Fruit fly (Drosophila melanogaster) whole organism, embryonic: Measurements from ENCODE around the gene nmdyn-D7.
A peak's percentile ranks its signal among the peaks of the same experiment; 100 is the strongest.

Source experiments
- BtbVII ChIP-seq: fragments of 200-800 bp; sonication (Bioruptor generic); optimal IDR thresholded peaks from 3 replicates; lab custom pipeline; 2017; ENCODE audit warnings: missing biosample characterization, mild to moderate bottlenecking, missing genetic modification characterization
- CG10654 ChIP-seq: fragments of 200-800 bp; sonication (Bioruptor generic); optimal IDR thresholded peaks from 2 replicates; lab custom pipeline; 2016; ENCODE audit warnings: missing biosample characterization, missing genetic modification characterization
- CG11085 ChIP-seq: fragments of 200-800 bp; sonication (Bioruptor generic); IDR thresholded peaks from 2 replicates; pipeline ENCODE4 v1.3.6; 2022; ENCODE audit warnings: missing biosample characterization, missing genetic modification characterization
- CG12236 ChIP-seq: fragments of 200-800 bp; sonication (Bioruptor generic); optimal IDR thresholded peaks from 2 replicates; lab custom pipeline; 2016; ENCODE audit warnings: missing biosample characterization, missing genetic modification characterization
- CG13123 ChIP-seq: fragments of 200-800 bp; sonication (Bioruptor generic); optimal IDR thresholded peaks from 2 replicates; lab custom pipeline; 2016; ENCODE audit warnings: missing biosample characterization, missing genetic modification characterization
- CG13894 ChIP-seq: fragments of 200-800 bp; sonication (Bioruptor generic); optimal IDR thresholded peaks from 3 replicates; lab custom pipeline; 2018; ENCODE audit warnings: missing biosample characterization, mild to moderate bottlenecking, missing genetic modification characterization, moderate library complexity
- CG16863 ChIP-seq: fragments of 200-800 bp; sonication (Bioruptor generic); optimal IDR thresholded peaks from 3 replicates; lab custom pipeline; 2016; ENCODE audit warnings: missing biosample characterization, missing genetic modification characterization
- CG17829 ChIP-seq: fragments of 200-800 bp; optimal IDR thresholded peaks from 2 replicates; lab custom pipeline; 2019; ENCODE audit warnings: missing biosample characterization, mild to moderate bottlenecking, missing genetic modification characterization, moderate library complexity
- CG18619 ChIP-seq: fragments of 200-800 bp; sonication (Bioruptor generic); optimal IDR thresholded peaks from 3 replicates; lab custom pipeline; 2017; ENCODE audit warnings: missing biosample characterization, mild to moderate bottlenecking, missing genetic modification characterization
- CG3065 ChIP-seq: fragments of 200-800 bp; sonication (Bioruptor generic); optimal IDR thresholded peaks from 2 replicates; lab custom pipeline; 2016; ENCODE audit warnings: missing biosample characterization, missing genetic modification characterization
- CG3163 ChIP-seq: fragments of 200-800 bp; sonication (Bioruptor generic); optimal IDR thresholded peaks from 3 replicates; lab custom pipeline; 2016; ENCODE audit warnings: missing biosample characterization, missing genetic modification characterization
- CG34376 ChIP-seq: fragments of 200-800 bp; sonication (Bioruptor generic); optimal IDR thresholded peaks from 2 replicates; lab custom pipeline; 2018; ENCODE audit warnings: missing biosample characterization, mild to moderate bottlenecking, missing genetic modification characterization
- CG6175 ChIP-seq: fragments of 200-800 bp; sonication (Bioruptor generic); IDR thresholded peaks from 3 replicates; pipeline ENCODE4 v1.3.6; 2022; ENCODE audit warnings: missing biosample characterization, missing genetic modification characterization
- CG7271 ChIP-seq: fragments of 200-800 bp; sonication (Bioruptor generic); optimal IDR thresholded peaks from 2 replicates; lab custom pipeline; 2018; ENCODE audit warnings: missing biosample characterization, mild to moderate bottlenecking, missing genetic modification characterization, moderate library complexity
- CG7372 ChIP-seq: fragments of 200-800 bp; sonication (Bioruptor generic); IDR thresholded peaks from 2 replicates; pipeline ENCODE4 v1.3.6; 2022; ENCODE audit warnings: missing biosample characterization, missing genetic modification characterization
- CG8765 ChIP-seq: fragments of 200-800 bp; sonication (Bioruptor generic); IDR thresholded peaks from 2 replicates; pipeline ENCODE4 v1.3.6; 2022; ENCODE audit warnings: missing biosample characterization, missing genetic modification characterization
- CkIIα-i1 ChIP-seq: fragments of 200-800 bp; sonication (Bioruptor generic); IDR thresholded peaks from 2 replicates; pipeline ENCODE4 v1.3.6; 2022; ENCODE audit warnings: missing biosample characterization, missing genetic modification characterization
- D19B ChIP-seq: fragments of 200-800 bp; sonication (Bioruptor generic); optimal IDR thresholded peaks from 2 replicates; lab custom pipeline; 2017; ENCODE audit warnings: missing biosample characterization, mild to moderate bottlenecking, missing genetic modification characterization
- GATAe ChIP-seq: fragments of 200-800 bp; sonication (Bioruptor generic); conservative IDR thresholded peaks from 2 replicates; pipeline ENCODE4 v1.3.6; 2022; ENCODE audit warnings: missing biosample characterization, missing genetic modification characterization
- HLH3B ChIP-seq: fragments of 200-800 bp; sonication (Bioruptor generic); IDR thresholded peaks from 2 replicates; pipeline ENCODE4 v1.3.6; 2022; ENCODE audit warnings: missing biosample characterization, missing genetic modification characterization
- Hand ChIP-seq: fragments of 200-800 bp; sonication (Bioruptor generic); optimal IDR thresholded peaks from 2 replicates; lab custom pipeline; 2017; ENCODE audit warnings: mild to moderate bottlenecking, missing biosample characterization, missing genetic modification reagents, missing genetic modification characterization
- Hmr ChIP-seq: fragments of 200-800 bp; sonication (Bioruptor generic); optimal IDR thresholded peaks from 3 replicates; lab custom pipeline; 2017; ENCODE audit warnings: mild to moderate bottlenecking, missing biosample characterization, missing genetic modification reagents, missing genetic modification characterization
- Lhr ChIP-seq: fragments of 200-800 bp; sonication (Bioruptor generic); optimal IDR thresholded peaks from 3 replicates; lab custom pipeline; 2017; ENCODE audit warnings: mild to moderate bottlenecking, missing biosample characterization, missing genetic modification reagents, missing genetic modification characterization
- Lim3 ChIP-seq: fragments of 200-800 bp; sonication (Bioruptor generic); IDR thresholded peaks from 2 replicates; pipeline ENCODE4 v1.3.6; 2022; ENCODE audit warnings: missing biosample characterization, missing genetic modification characterization
- Mes4 ChIP-seq: fragments of 200-800 bp; sonication (Bioruptor generic); optimal IDR thresholded peaks from 2 replicates; lab custom pipeline; 2016; ENCODE audit warnings: missing biosample characterization, missing genetic modification characterization
- Nf-YA ChIP-seq: fragments of 200-800 bp; sonication (Bioruptor generic); IDR thresholded peaks from 2 replicates; pipeline ENCODE4 v1.3.6; 2022; ENCODE audit warnings: missing biosample characterization, missing genetic modification characterization
- Rfx ChIP-seq: fragments of 200-800 bp; sonication (Bioruptor generic); IDR thresholded peaks from 2 replicates; pipeline ENCODE4 v1.3.6; 2022; ENCODE audit warnings: missing biosample characterization, missing genetic modification characterization
- ara ChIP-seq: fragments of 200-800 bp; sonication (Bioruptor generic); IDR thresholded peaks from 2 replicates; pipeline ENCODE4 v1.3.6; 2022; ENCODE audit warnings: missing biosample characterization, missing genetic modification characterization
- chn ChIP-seq: fragments of 200-800 bp; sonication (Bioruptor generic); optimal IDR thresholded peaks from 2 replicates; lab custom pipeline; 2016; ENCODE audit warnings: missing biosample characterization, missing genetic modification characterization
- dati ChIP-seq: fragments of 200-800 bp; sonication (Bioruptor generic); IDR thresholded peaks from 2 replicates; pipeline ENCODE4 v1.3.6; 2022; ENCODE audit warnings: missing biosample characterization, missing genetic modification characterization
- ems ChIP-seq: fragments of 200-800 bp; sonication (Bioruptor generic); optimal IDR thresholded peaks from 3 replicates; lab custom pipeline; 2016; ENCODE audit warnings: missing biosample characterization, missing genetic modification characterization
- eve ChIP-seq, 2 experiments: fragments of >200 bp; optimal IDR thresholded peaks; 2 replicates each; lab custom pipeline; 2017; ENCODE audit warnings: missing biosample characterization in 2 of 2, missing genetic modification characterization in 2 of 2
- ftz-f1 ChIP-seq: fragments of 200-800 bp; sonication (Bioruptor generic); optimal IDR thresholded peaks from 2 replicates; lab custom pipeline; 2016; ENCODE audit warnings: missing biosample characterization, missing genetic modification characterization
- gcm ChIP-seq: fragments of 200-800 bp; sonication (Bioruptor generic); optimal IDR thresholded peaks from 2 replicates; lab custom pipeline; 2019; ENCODE audit warnings: missing biosample characterization, mild to moderate bottlenecking, missing genetic modification characterization, moderate library complexity
- inv ChIP-seq: fragments of 200-800 bp; sonication (Bioruptor generic); IDR thresholded peaks from 2 replicates; pipeline ENCODE4 v1.3.6; 2022; ENCODE audit warnings: missing biosample characterization, missing genetic modification characterization; ENCODE audit not compliant: partially characterized antibody
- kah ChIP-seq: fragments of 200-800 bp; sonication (Bioruptor generic); optimal IDR thresholded peaks from 2 replicates; lab custom pipeline; 2018; ENCODE audit warnings: missing biosample characterization, mild to moderate bottlenecking, missing genetic modification characterization
- nmo ChIP-seq: fragments of 200-800 bp; sonication (Bioruptor generic); optimal IDR thresholded peaks from 2 replicates; lab custom pipeline; 2018; ENCODE audit warnings: missing biosample characterization, mild to moderate bottlenecking, missing genetic modification characterization, moderate library complexity
- pita ChIP-seq: fragments of 200-800 bp; sonication (Bioruptor generic); optimal IDR thresholded peaks from 2 replicates; lab custom pipeline; 2017; ENCODE audit warnings: missing biosample characterization, mild to moderate bottlenecking, missing genetic modification characterization
- prd ChIP-seq, 3 experiments: fragments of >200 bp in 2 of 3; fragments of 200-800 bp in 1 of 3; sonication (Bioruptor generic) in 1 of 3; optimal IDR thresholded peaks in 2 of 3; IDR thresholded peaks in 1 of 3; 2 replicates in 2 of 3; 3 replicates in 1 of 3; pipeline versions ENCODE4 v1.3.6 to Lab custom; 2017 to 2022; ENCODE audit warnings: missing biosample characterization in 1 of 3, missing genetic modification characterization in 1 of 3
- run ChIP-seq: fragments of 200-800 bp; sonication (Bioruptor generic); optimal IDR thresholded peaks from 3 replicates; lab custom pipeline; 2018; ENCODE audit warnings: missing biosample characterization, mild to moderate bottlenecking, missing genetic modification characterization
- schlank ChIP-seq: fragments of 200-800 bp; sonication (Bioruptor generic); optimal IDR thresholded peaks from 2 replicates; lab custom pipeline; 2018; ENCODE audit warnings: missing biosample characterization, mild to moderate bottlenecking, missing genetic modification characterization
- sim ChIP-seq: fragments of 200-800 bp; sonication (Bioruptor generic); IDR thresholded peaks from 2 replicates; pipeline ENCODE4 v1.3.6; 2022; ENCODE audit warnings: missing biosample characterization, missing genetic modification characterization

nmdyn-D7 gene

dm6 chr3R:9704183-9705007, 24.7 kb downstream of the nmdyn-D7 start (continued):
- TF ChIP-seq CG12236 (GFP tag; lab: Kevin White, UChicago) (no peak), pita (GFP tag; lab: Kevin White, UChicago) (no peak), CG7372 (GFP tag; lab: Robert Waterston, UW) (no peak), gcm (peak; percentile 43), Rfx (GFP tag; lab: Robert Waterston, UW) (no peak), eve (GFP tag; optimal IDR thresholded peaks at IDR 0.05; lab: Kevin White, UChicago) (no peak), kah (GFP tag; lab: Kevin White, UChicago) (peak; percentile 62), CG10654 (GFP tag; lab: Kevin White, UChicago) (no peak), CG7271 (tag; lab: Kevin White, UChicago) (no peak), chn (GFP tag; lab: Kevin White, UChicago) (peak; percentile 56), ems (GFP tag; lab: Kevin White, UChicago) (no peak), CG13894 (tag; lab: Kevin White, UChicago) (peak; percentile 83), nmo (no peak), CG34376 (GFP tag; lab: Kevin White, UChicago) (peak; percentile 96), GATAe (no peak), inv (GFP tag; lab: Robert Waterston, UW) (no peak), CG3065 (no peak), Mes4 (GFP tag; lab: Kevin White, UChicago) (no peak), Nf-YA (GFP tag; lab: Robert Waterston, UW) (no peak), Hmr (GFP tag; lab: Kevin White, UChicago) (peak; percentile 66), CG16863 (GFP tag; lab: Kevin White, UChicago) (no peak), CG3163 (GFP tag; lab: Kevin White, UChicago) (peak; percentile 10), schlank (tag; lab: Kevin White, UChicago) (no peak), ftz-f1 (GFP tag; lab: Kevin White, UChicago) (no peak), CG8765 (GFP tag; lab: Robert Waterston, UW) (no peak), CG13123 (GFP tag; lab: Kevin White, UChicago) (no peak), CG18619 (GFP tag; lab: Kevin White, UChicago) (peak; percentile 15), CG6175 (GFP tag; lab: Robert Waterston, UW) (no peak), prd (optimal IDR thresholded peaks at IDR 0.05; lab: Kevin White, UChicago) (no peak), prd (GFP tag; IDR thresholded peaks at IDR 0.05; lab: Robert Waterston, UW) (no peak), Lim3 (no peak), dati (GFP tag; lab: Robert Waterston, UW) (no peak), sim (no peak), HLH3B (no peak), CkIIα-i1 (GFP tag; lab: Robert Waterston, UW) (no peak), Lhr (GFP tag; lab: Kevin White, UChicago) (no peak), D19B (GFP tag; lab: Kevin White, UChicago) (no peak), Hand (GFP tag; lab: Kevin White, UChicago) (no peak), CG17829 (tag; lab: Kevin White, UChicago) (no peak), ara (GFP tag; lab: Robert Waterston, UW) (no peak), BtbVII (GFP tag; lab: Kevin White, UChicago) (peak; percentile 5), CG11085 (no peak), run (tag; lab: Kevin White, UChicago) (no peak)
